Worm (Caenorhabditis elegans) whole organism, L1 larva: ENCODE results near the gene C50B6.3.

Source experiments
- C34B4.2 ChIP-seq: sonication (generic microtip); optimal IDR thresholded peaks from 2 replicates; lab custom pipeline; 2017; ENCODE audit warnings: mild to moderate bottlenecking, missing genetic modification characterization, missing compliant biosample characterization
- alr-1 ChIP-seq: fragments of 200-800 bp; sonication (Bioruptor generic); optimal IDR thresholded peaks from 2 replicates; lab custom pipeline; 2018; ENCODE audit warnings: borderline replicate concordance, mild to moderate bottlenecking, missing genetic modification characterization, missing compliant biosample characterization
- blmp-1 ChIP-seq: fragments of 150-350 bp; optimal IDR thresholded peaks from 2 replicates; lab custom pipeline; 2014; ENCODE audit warnings: missing biosample characterization, missing genetic modification characterization
- ceh-90 ChIP-seq: sonication (generic microtip); optimal IDR thresholded peaks from 2 replicates; lab custom pipeline; 2016; ENCODE audit warnings: missing genetic modification characterization, missing compliant biosample characterization
- dpl-1 ChIP-seq, 3 experiments: fragments of 150-350 bp in 2 of 3; sonication (generic microtip) in 1 of 3; optimal IDR thresholded peaks; 2 replicates each; lab custom pipeline; 2014 to 2017; ENCODE audit warnings: missing biosample characterization in 3 of 3, missing genetic modification characterization in 3 of 3, missing genetic modification reagents in 3 of 3
- efl-1 ChIP-seq, 4 experiments: fragments of 150-350 bp; optimal IDR thresholded peaks in 3 of 4; peaks in 1 of 4; 1 replicate in 1 of 4; 2 replicates in 3 of 4; lab custom pipeline; 2014; ENCODE audit warnings: missing biosample characterization in 2 of 4, missing genetic modification characterization in 2 of 4, missing genetic modification reagents in 2 of 4
- elt-2 ChIP-seq: sonication (generic microtip); optimal IDR thresholded peaks from 2 replicates; lab custom pipeline; 2016; ENCODE audit warnings: missing genetic modification characterization, mild to moderate bottlenecking, inconsistent platforms, missing compliant biosample characterization, missing genetic modification reagents
- elt-3 ChIP-seq, 6 experiments: fragments of 150-350 bp in 1 of 6; sonication (generic microtip); optimal IDR thresholded peaks; 2 replicates each; lab custom pipeline; 2017 to 2018; ENCODE audit warnings: missing biosample characterization in 6 of 6, missing genetic modification characterization in 6 of 6, inconsistent platforms in 1 of 6
- ets-5 ChIP-seq: fragments of 200-800 bp; sonication (Bioruptor generic); IDR thresholded peaks from 2 replicates; pipeline ENCODE4 v1.3.6; 2022; ENCODE audit warnings: missing genetic modification characterization, missing compliant biosample characterization
- fkh-8 ChIP-seq: sonication (generic microtip); optimal IDR thresholded peaks from 2 replicates; lab custom pipeline; 2016; ENCODE audit warnings: mild to moderate bottlenecking, missing genetic modification characterization, missing compliant biosample characterization
- hlh-17 ChIP-seq: fragments of 200-800 bp; sonication (Bioruptor generic); optimal IDR thresholded peaks from 2 replicates; lab custom pipeline; 2018; ENCODE audit warnings: missing genetic modification characterization, mild to moderate bottlenecking, missing compliant biosample characterization, moderate library complexity, borderline replicate concordance
- hlh-4 ChIP-seq: sonication (generic microtip); optimal IDR thresholded peaks from 2 replicates; lab custom pipeline; 2016; ENCODE audit warnings: mild to moderate bottlenecking, missing genetic modification characterization, missing compliant biosample characterization
- jun-1 ChIP-seq: fragments of 150-350 bp; optimal IDR thresholded peaks from 2 replicates; lab custom pipeline; 2014; ENCODE audit warnings: missing biosample characterization, missing genetic modification reagents, missing genetic modification characterization
- lin-14 ChIP-seq: fragments of 200-800 bp; sonication (Bioruptor generic); optimal IDR thresholded peaks from 2 replicates; lab custom pipeline; 2018; ENCODE audit warnings: mild to moderate bottlenecking, missing genetic modification characterization, moderate library complexity, missing compliant biosample characterization
- lin-39 ChIP-seq: fragments of 150-350 bp; optimal IDR thresholded peaks from 2 replicates; lab custom pipeline; 2014; ENCODE audit warnings: missing biosample characterization, missing genetic modification reagents, missing genetic modification characterization
- lir-3 ChIP-seq: sonication (generic microtip); optimal IDR thresholded peaks from 2 replicates; lab custom pipeline; 2016; ENCODE audit warnings: mild to moderate bottlenecking, missing genetic modification characterization, moderate library complexity, missing compliant biosample characterization; ENCODE audit not compliant: poor library complexity
- mab-9 ChIP-seq: fragments of 200-800 bp; sonication (Bioruptor generic); IDR thresholded peaks from 2 replicates; pipeline ENCODE4 v1.3.6; 2022; ENCODE audit warnings: missing genetic modification reagents, missing genetic modification characterization, missing compliant biosample characterization
- mdl-1 ChIP-seq, 2 experiments: fragments of 150-350 bp; optimal IDR thresholded peaks; 2 replicates each; lab custom pipeline; 2014 to 2017; ENCODE audit warnings: missing biosample characterization in 2 of 2, missing genetic modification characterization in 2 of 2, inconsistent platforms in 1 of 2
- mep-1 ChIP-seq: fragments of 150-350 bp; optimal IDR thresholded peaks from 2 replicates; lab custom pipeline; 2014; ENCODE audit warnings: missing biosample characterization, missing genetic modification characterization
- nhr-20 ChIP-seq: sonication (generic microtip); optimal IDR thresholded peaks from 2 replicates; lab custom pipeline; 2016; ENCODE audit warnings: mild to moderate bottlenecking, missing genetic modification characterization, missing compliant biosample characterization
- nhr-71 ChIP-seq: sonication (generic microtip); optimal IDR thresholded peaks from 2 replicates; lab custom pipeline; 2016; ENCODE audit warnings: mild to moderate bottlenecking, missing genetic modification characterization, moderate library complexity, missing compliant biosample characterization
- nhr-76 ChIP-seq: sonication (generic microtip); optimal IDR thresholded peaks from 2 replicates; lab custom pipeline; 2017; ENCODE audit warnings: missing biosample characterization, missing genetic modification characterization
- pag-3 ChIP-seq: sonication (generic microtip); optimal IDR thresholded peaks from 2 replicates; lab custom pipeline; 2017; ENCODE audit warnings: missing genetic modification characterization, mild to moderate bottlenecking, missing compliant biosample characterization, antibody characterized with exemption, borderline replicate concordance; ENCODE audit not compliant: insufficient read depth
- pax-3 ChIP-seq: fragments of 200-800 bp; sonication (Bioruptor generic); optimal IDR thresholded peaks from 2 replicates; lab custom pipeline; 2018; ENCODE audit warnings: mild to moderate bottlenecking, missing genetic modification characterization, moderate library complexity, missing compliant biosample characterization
- rnt-1 ChIP-seq: sonication (generic microtip); optimal IDR thresholded peaks from 2 replicates; lab custom pipeline; 2016; ENCODE audit warnings: mild to moderate bottlenecking, missing genetic modification characterization, moderate library complexity, missing compliant biosample characterization
- sox-4 ChIP-seq: sonication (generic microtip); optimal IDR thresholded peaks from 2 replicates; lab custom pipeline; 2016; ENCODE audit warnings: missing genetic modification characterization, missing compliant biosample characterization
- sptf-1 ChIP-seq: fragments of 150-350 bp; optimal IDR thresholded peaks from 2 replicates; lab custom pipeline; 2014; ENCODE audit warnings: missing biosample characterization, missing genetic modification characterization
- unc-130 ChIP-seq: fragments of 150-350 bp; optimal IDR thresholded peaks from 2 replicates; lab custom pipeline; 2017; ENCODE audit warnings: missing biosample characterization, missing genetic modification characterization, inconsistent platforms
- unc-86 ChIP-seq: sonication (generic microtip); optimal IDR thresholded peaks from 2 replicates; lab custom pipeline; 2016; ENCODE audit warnings: missing genetic modification characterization, missing compliant biosample characterization
- vab-15 ChIP-seq: sonication (generic microtip); optimal IDR thresholded peaks from 2 replicates; lab custom pipeline; 2017; ENCODE audit warnings: missing genotype, mild to moderate bottlenecking, missing genetic modification characterization, missing compliant biosample characterization
- xbp-1 ChIP-seq: sonication (generic microtip); optimal IDR thresholded peaks from 2 replicates; lab custom pipeline; 2016; ENCODE audit warnings: missing genetic modification characterization, missing compliant biosample characterization
- zag-1 ChIP-seq: fragments of 150-350 bp; optimal IDR thresholded peaks from 2 replicates; lab custom pipeline; 2014; ENCODE audit warnings: missing biosample characterization, missing genetic modification characterization

C50B6.3 gene

DNA sequence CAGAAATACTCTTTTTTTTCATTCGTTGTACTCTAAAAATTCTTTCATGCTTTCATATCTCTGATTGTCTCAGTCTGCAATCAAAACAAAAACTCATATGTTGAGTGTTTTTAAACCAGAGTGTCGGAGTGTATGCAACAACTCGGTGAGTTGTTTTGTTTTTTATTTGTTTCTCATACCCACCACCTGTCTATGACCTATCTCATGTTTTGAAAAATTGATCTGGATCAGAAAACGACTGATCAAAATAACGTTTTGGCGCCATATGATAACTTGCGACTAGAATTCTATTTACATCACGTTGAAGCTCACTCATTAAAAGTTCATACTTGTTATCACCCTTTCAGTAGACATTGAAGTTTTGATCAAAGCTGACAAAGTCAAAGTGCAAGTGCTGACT lies 14.7 kb upstream of the C50B6.3 start:
- TF ChIP-seq C34B4.2 (tag; lab: Kevin White, UChicago) (no peak), nhr-71 (tag; lab: Kevin White, UChicago) (peak; percentile 11), lin-14 (GFP tag; lab: Kevin White, UChicago) (peak; percentile 37), rnt-1 (tag; lab: Kevin White, UChicago) (peak; percentile 2)

DNA sequence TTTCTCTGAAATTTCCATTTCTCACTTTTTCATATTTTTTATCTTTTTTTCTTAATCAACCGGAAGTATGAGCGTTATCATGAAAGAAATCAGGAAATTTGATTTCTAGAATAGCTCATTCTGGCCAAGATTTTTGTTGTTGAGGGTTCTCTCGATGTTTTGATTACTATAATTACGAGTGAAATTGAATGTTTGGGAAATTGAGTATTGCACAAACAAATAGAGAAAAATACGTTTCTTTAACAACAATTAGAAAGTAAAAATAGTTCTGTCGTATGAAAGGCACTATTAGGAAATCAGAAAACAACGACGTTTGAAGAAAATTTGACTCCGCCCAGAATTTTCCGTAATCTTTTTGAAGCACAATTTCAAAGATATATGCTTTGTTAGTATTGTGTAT lies 14.0 kb upstream of the C50B6.3 start:
- no peak for TF ChIP-seq lir-3 (tag; lab: Kevin White, UChicago)
- no peak for TF ChIP-seq vab-15
- no peak for TF ChIP-seq efl-1 (optimal IDR thresholded peaks at IDR 0.05; lab: Kevin White, UChicago)
- peak in 1 of 2 experiments; percentile 65 for TF ChIP-seq efl-1 (GFP tag; optimal IDR thresholded peaks at IDR 0.05 in 1 of 2; lab: Kevin White, UChicago)
- no peak for TF ChIP-seq lin-39 (tag; lab: Kevin White, UChicago)
- peak; percentile 60 for TF ChIP-seq pax-3 (tag; lab: Kevin White, UChicago)

DNA sequence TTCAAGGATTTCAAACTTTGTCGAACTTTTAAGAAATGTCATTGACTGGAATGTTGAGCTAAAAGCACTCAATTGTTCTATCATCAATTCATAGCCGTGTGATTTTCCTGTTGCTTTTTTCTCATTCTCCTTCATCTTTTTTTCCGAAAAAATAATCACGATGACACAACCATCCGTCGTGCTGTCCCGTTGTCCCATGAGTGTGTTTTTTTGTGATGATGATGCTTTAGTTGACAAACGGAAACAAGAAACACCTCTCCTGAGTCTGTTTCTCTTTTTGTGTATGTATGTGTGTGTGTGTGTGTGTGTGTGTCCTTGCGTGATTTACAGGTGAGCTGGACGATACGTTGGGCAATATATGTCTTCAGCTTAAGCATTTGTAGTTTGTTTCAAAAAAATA lies 12.9 kb upstream of the C50B6.3 start:
- TF ChIP-seq efl-1 (optimal IDR thresholded peaks at IDR 0.05; lab: Kevin White, UChicago) (no peak), efl-1 (GFP tag; optimal IDR thresholded peaks at IDR 0.05 in 1 of 2; lab: Kevin White, UChicago) (no peak), lin-14 (GFP tag; lab: Kevin White, UChicago) (peak; percentile 36)

DNA sequence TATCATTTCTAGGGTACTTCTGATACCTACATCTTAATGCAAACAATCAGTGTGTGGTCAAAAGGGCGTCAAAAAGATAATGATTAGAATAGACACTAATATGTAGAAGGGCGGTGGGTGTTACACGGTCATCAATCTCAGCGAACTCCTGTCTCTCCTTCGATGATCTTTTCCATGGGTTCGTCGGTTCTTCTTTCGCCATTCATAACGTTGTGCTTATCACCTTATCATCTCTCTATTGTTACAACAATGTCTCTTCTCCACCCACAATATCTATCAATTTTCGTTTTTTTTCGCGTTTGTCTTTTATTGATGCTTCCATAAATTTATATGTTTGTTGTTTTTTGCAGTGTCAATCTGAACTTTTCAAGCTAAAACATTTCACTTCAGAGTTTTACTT lies 11.9 kb upstream of the C50B6.3 start, which contains the start of gene ceh-79:
Gene ceh-79 (plus strand): TSS at position 391 of the 400 bp plus-strand sequence.
- TF ChIP-seq mep-1 (no peak), jun-1 (tag; lab: Kevin White, UChicago) (no peak), unc-130 (tag; lab: Kevin White, UChicago) (no peak), pax-3 (tag; lab: Kevin White, UChicago) (peak; percentile 2), fkh-8 (tag; lab: Kevin White, UChicago) (no peak), nhr-20 (tag; lab: Kevin White, UChicago) (no peak), elt-3 (tag; optimal IDR thresholded peaks at IDR 0.05; lab: Kevin White, UChicago) (peak in 1 of 6 experiments; percentile 13), blmp-1 (tag; lab: Kevin White, UChicago) (peak; percentile 38), unc-86 (tag; lab: Kevin White, UChicago) (no peak)

DNA sequence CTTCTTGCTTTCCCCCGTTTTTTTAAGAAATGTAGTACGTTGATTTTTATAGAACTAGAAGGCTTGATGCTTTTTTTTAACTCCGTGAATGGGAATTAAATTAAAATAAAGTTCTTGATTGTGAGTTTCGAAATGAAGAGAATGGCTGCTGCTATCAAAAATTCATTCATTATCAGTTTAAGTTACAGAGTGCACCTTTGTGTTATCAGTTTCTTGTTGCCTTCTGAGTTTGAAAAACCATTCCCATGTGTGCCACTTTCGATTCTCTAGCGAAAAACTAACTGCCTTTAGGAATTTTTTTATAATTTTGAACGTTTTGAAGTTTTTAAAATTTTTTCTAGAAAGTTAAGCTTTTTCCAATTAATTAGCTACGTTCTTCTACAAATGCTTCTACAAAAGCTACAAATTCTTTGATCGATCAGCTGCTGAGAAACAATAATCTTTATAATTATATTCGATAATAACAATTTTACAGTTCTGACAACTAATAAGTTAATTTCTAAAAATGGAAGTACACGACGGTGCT lies 8.6 kb upstream of the C50B6.3 start, which contains the start of gene C26E1.2:
Gene C26E1.2 (plus strand): TSS at position 476 of the 526 bp plus-strand sequence.
- no peak for TF ChIP-seq hlh-4 (tag; lab: Kevin White, UChicago)
- TF ChIP-seq elt-2: peak; percentile 72

DNA sequence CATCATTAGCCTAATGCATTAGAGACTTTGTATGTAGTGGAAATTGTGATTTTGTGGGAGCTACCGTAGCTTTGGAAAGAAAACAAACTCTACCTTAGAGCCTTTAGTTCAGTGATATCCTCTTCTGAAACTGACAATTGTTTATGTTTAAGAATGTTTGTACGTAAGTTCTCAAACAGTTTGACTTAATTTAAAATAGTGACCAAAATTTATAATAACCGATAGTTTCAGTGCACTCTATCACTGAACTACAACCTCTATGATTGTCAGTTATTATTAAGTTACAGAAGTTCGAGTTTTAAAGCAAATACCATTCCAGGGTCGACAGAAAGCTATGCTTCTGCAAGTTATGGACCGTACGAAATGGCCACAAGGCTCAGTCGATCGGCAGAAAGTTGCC lies 4.8 kb upstream of the C50B6.3 start, which contains the start of gene C50B6.1:
Gene C50B6.1 (plus strand): TSS at position 301 of the 400 bp plus-strand sequence.
- no peak for TF ChIP-seq sptf-1 (tag; lab: Kevin White, UChicago)
- TF ChIP-seq unc-130 (tag; lab: Kevin White, UChicago): no peak
- no peak for TF ChIP-seq ceh-90 (tag; lab: Kevin White, UChicago)
- no peak for TF ChIP-seq nhr-71 (tag; lab: Kevin White, UChicago)
- TF ChIP-seq mab-9 (GFP tag; lab: Robert Waterston, UW): no peak
- no peak for TF ChIP-seq vab-15
- TF ChIP-seq fkh-8 (tag; lab: Kevin White, UChicago): no peak
- TF ChIP-seq sox-4: no peak
- no peak for TF ChIP-seq nhr-76 (tag; lab: Kevin White, UChicago)
- TF ChIP-seq zag-1 (tag; lab: Kevin White, UChicago): no peak
- TF ChIP-seq pag-3 (tag; lab: Kevin White, UChicago): no peak
- TF ChIP-seq, all 84 proteins: peak for 0

DNA sequence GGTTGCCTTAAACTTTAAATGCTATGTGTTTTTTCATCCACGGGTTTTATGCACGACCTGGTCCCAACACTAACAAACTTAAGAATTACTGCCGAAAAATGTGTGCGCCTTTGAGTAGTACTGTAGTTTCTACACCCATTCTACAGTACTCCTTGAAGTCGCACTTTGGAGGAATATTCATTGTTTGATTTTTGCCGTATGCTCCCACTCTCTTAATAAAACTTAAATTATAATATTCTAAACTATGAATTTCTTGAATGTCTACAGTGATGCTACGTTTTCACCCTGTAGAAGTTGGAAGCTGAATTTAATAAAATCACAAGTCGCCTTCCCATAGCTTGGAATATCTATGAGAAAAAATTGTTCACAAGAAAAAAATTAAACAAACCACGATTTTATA lies 3.6 kb upstream of the C50B6.3 start:
- no peak for TF ChIP-seq mdl-1 (tag; optimal IDR thresholded peaks at IDR 0.05; lab: Kevin White, UChicago)
- TF ChIP-seq hlh-17 (GFP tag; lab: Kevin White, UChicago): no peak
- no peak for TF ChIP-seq xbp-1
- no peak for TF ChIP-seq alr-1 (tag; lab: Kevin White, UChicago)
- no peak for TF ChIP-seq dpl-1 (GFP tag; optimal IDR thresholded peaks at IDR 0.05; lab: Kevin White, UChicago)
- no peak for TF ChIP-seq elt-2
- TF ChIP-seq nhr-20 (tag; lab: Kevin White, UChicago): no peak
- no peak for TF ChIP-seq ets-5 (GFP tag; lab: Robert Waterston, UW)
- TF ChIP-seq blmp-1 (tag; lab: Kevin White, UChicago): no peak
